Fruit fly (Drosophila melanogaster) whole organism, prepupa: ENCODE results near the gene Trs20.

Experiments used
- Blimp-1 ChIP-seq: fragments of 200-800 bp; sonication (Bioruptor generic); optimal IDR thresholded peaks from 3 replicates; lab custom pipeline; 2017; ENCODE audit warnings: missing biosample characterization, missing genetic modification characterization, mild to moderate bottlenecking, moderate library complexity, missing genetic modification reagents
- CG10631 ChIP-seq: fragments of 200-800 bp; sonication (Bioruptor generic); optimal IDR thresholded peaks from 2 replicates; lab custom pipeline; 2016; ENCODE audit warnings: missing biosample characterization, missing genetic modification characterization
- CG10669 ChIP-seq: fragments of 200-800 bp; sonication (Bioruptor generic); optimal IDR thresholded peaks from 3 replicates; lab custom pipeline; 2018; ENCODE audit warnings: missing biosample characterization, mild to moderate bottlenecking, missing genetic modification characterization, moderate library complexity
- CG11294 ChIP-seq: fragments of 200-800 bp; sonication (Bioruptor generic); IDR thresholded peaks from 2 replicates; pipeline ENCODE4 v1.3.6; 2022; ENCODE audit warnings: missing biosample characterization, missing genetic modification characterization
- CG15336 ChIP-seq: fragments of 200-800 bp; sonication (Bioruptor generic); IDR thresholded peaks from 2 replicates; pipeline ENCODE4 v1.3.6; 2022; ENCODE audit warnings: missing biosample characterization, missing genetic modification characterization
- CG16779 ChIP-seq: fragments of 200-800 bp; sonication (Bioruptor generic); optimal IDR thresholded peaks from 3 replicates; lab custom pipeline; 2017; ENCODE audit warnings: missing biosample characterization, mild to moderate bottlenecking, missing genetic modification characterization
- CG3032 ChIP-seq: fragments of 200-800 bp; optimal IDR thresholded peaks from 2 replicates; lab custom pipeline; 2019; ENCODE audit warnings: missing biosample characterization, mild to moderate bottlenecking, missing genetic modification characterization, moderate library complexity
- CG31627 ChIP-seq: fragments of 200-800 bp; sonication (Bioruptor generic); optimal IDR thresholded peaks from 3 replicates; lab custom pipeline; 2016; ENCODE audit warnings: missing biosample characterization, missing genetic modification characterization
- CG32006 ChIP-seq: fragments of 200-800 bp; sonication (Bioruptor generic); optimal IDR thresholded peaks from 3 replicates; lab custom pipeline; 2017; ENCODE audit warnings: missing biosample characterization, mild to moderate bottlenecking, missing genetic modification characterization
- CG34406 ChIP-seq: fragments of 200-800 bp; sonication (Bioruptor generic); optimal IDR thresholded peaks from 3 replicates; lab custom pipeline; 2016; ENCODE audit warnings: missing biosample characterization, missing genetic modification characterization
- CG6163 ChIP-seq: fragments of 200-800 bp; sonication (Bioruptor generic); IDR thresholded peaks from 3 replicates; pipeline ENCODE4 v1.3.6; 2022; ENCODE audit warnings: missing biosample characterization, missing genetic modification characterization
- CG6276 ChIP-seq: fragments of 200-800 bp; sonication (Bioruptor generic); optimal IDR thresholded peaks from 2 replicates; lab custom pipeline; 2017; ENCODE audit warnings: missing biosample characterization, mild to moderate bottlenecking, missing genetic modification characterization
- CG6792 ChIP-seq: fragments of 200-800 bp; sonication (Bioruptor generic); optimal IDR thresholded peaks from 3 replicates; lab custom pipeline; 2016; ENCODE audit warnings: missing biosample characterization, missing genetic modification characterization
- CG6808 ChIP-seq: fragments of 200-800 bp; sonication (Bioruptor generic); optimal IDR thresholded peaks from 3 replicates; lab custom pipeline; 2017; ENCODE audit warnings: missing biosample characterization, missing genetic modification characterization, mild to moderate bottlenecking, moderate library complexity, missing genetic modification reagents
- CG6854 ChIP-seq: fragments of 200-800 bp; sonication (Bioruptor generic); optimal IDR thresholded peaks from 2 replicates; lab custom pipeline; 2017; ENCODE audit warnings: missing biosample characterization, mild to moderate bottlenecking, missing genetic modification characterization
- CG7368 ChIP-seq: fragments of 200-800 bp; sonication (Bioruptor generic); optimal IDR thresholded peaks from 3 replicates; lab custom pipeline; 2016; ENCODE audit warnings: missing biosample characterization, missing genetic modification characterization
- CG8119 ChIP-seq: fragments of 200-800 bp; sonication (Bioruptor generic); IDR thresholded peaks from 3 replicates; pipeline ENCODE4 v1.3.6; 2022; ENCODE audit warnings: missing biosample characterization, missing genetic modification characterization
- CG8319 ChIP-seq: fragments of 200-800 bp; sonication (Bioruptor generic); optimal IDR thresholded peaks from 3 replicates; lab custom pipeline; 2016; ENCODE audit warnings: missing biosample characterization, missing genetic modification characterization
- CG8632 ChIP-seq: fragments of 200-800 bp; sonication (Bioruptor generic); optimal IDR thresholded peaks from 3 replicates; lab custom pipeline; 2016; ENCODE audit warnings: missing biosample characterization, missing genetic modification characterization
- CG9139 ChIP-seq: fragments of 200-800 bp; sonication (Bioruptor generic); optimal IDR thresholded peaks from 3 replicates; lab custom pipeline; 2017; ENCODE audit warnings: missing biosample characterization, mild to moderate bottlenecking, missing genetic modification characterization
- Eip75B ChIP-seq: fragments of 200-800 bp; sonication (Bioruptor generic); optimal IDR thresholded peaks from 3 replicates; lab custom pipeline; 2016; ENCODE audit warnings: missing biosample characterization, missing genetic modification characterization
- Eip78C ChIP-seq: fragments of 200-800 bp; sonication (Bioruptor generic); peaks from one replicate; lab custom pipeline; 2016; ENCODE audit warnings: missing biosample characterization, missing genetic modification characterization
- Eip93F ChIP-seq: fragments of 200-800 bp; sonication (Bioruptor generic); optimal IDR thresholded peaks from 2 replicates; lab custom pipeline; 2016; ENCODE audit warnings: missing biosample characterization, mild to moderate bottlenecking, missing genetic modification characterization
- Ets96B ChIP-seq: fragments of 200-800 bp; optimal IDR thresholded peaks from 2 replicates; lab custom pipeline; 2019; ENCODE audit warnings: missing biosample characterization, mild to moderate bottlenecking, missing genetic modification characterization, moderate library complexity
- Hr38 ChIP-seq: sonication (Bioruptor generic); optimal IDR thresholded peaks from 2 replicates; lab custom pipeline; 2016; ENCODE audit warnings: missing biosample characterization, missing genetic modification characterization
- Hr39 ChIP-seq: fragments of 200-800 bp; sonication (Bioruptor generic); optimal IDR thresholded peaks from 2 replicates; lab custom pipeline; 2016; ENCODE audit warnings: missing biosample characterization, missing genetic modification characterization
- Lpt ChIP-seq: fragments of 200-800 bp; sonication (Bioruptor generic); optimal IDR thresholded peaks from 3 replicates; lab custom pipeline; 2016; ENCODE audit warnings: missing biosample characterization, missing genetic modification characterization
- Met ChIP-seq: fragments of 200-800 bp; sonication (Bioruptor generic); optimal IDR thresholded peaks from 3 replicates; lab custom pipeline; 2016; ENCODE audit warnings: missing biosample characterization, missing genetic modification characterization
- OdsH ChIP-seq: fragments of 200-800 bp; sonication (Bioruptor generic); optimal IDR thresholded peaks from 3 replicates; lab custom pipeline; 2016; ENCODE audit warnings: missing biosample characterization, missing genetic modification characterization
- Smox ChIP-seq: fragments of 200-800 bp; sonication (Bioruptor generic); optimal IDR thresholded peaks from 3 replicates; lab custom pipeline; 2016; ENCODE audit warnings: missing biosample characterization, missing genetic modification characterization
- Sox102F ChIP-seq: fragments of 200-800 bp; sonication (Bioruptor generic); optimal IDR thresholded peaks from 2 replicates; lab custom pipeline; 2016; ENCODE audit warnings: missing biosample characterization, mild to moderate bottlenecking, missing genetic modification characterization
- Sox15 ChIP-seq: fragments of 200-800 bp; sonication (Bioruptor generic); optimal IDR thresholded peaks from 3 replicates; lab custom pipeline; 2016; ENCODE audit warnings: missing biosample characterization, missing genetic modification characterization
- achi ChIP-seq: fragments of 200-800 bp; sonication (Bioruptor generic); optimal IDR thresholded peaks from 3 replicates; lab custom pipeline; 2016; ENCODE audit warnings: missing biosample characterization, missing genetic modification characterization
- acj6 ChIP-seq: fragments of 200-800 bp; sonication (Bioruptor generic); optimal IDR thresholded peaks from 3 replicates; lab custom pipeline; 2016; ENCODE audit warnings: missing biosample characterization, missing genetic modification characterization
- dac ChIP-seq: fragments of 200-800 bp; sonication (Bioruptor generic); optimal IDR thresholded peaks from 2 replicates; lab custom pipeline; 2017; ENCODE audit warnings: missing biosample characterization, mild to moderate bottlenecking, missing genetic modification characterization
- dsx ChIP-seq: fragments of 200-800 bp; optimal IDR thresholded peaks from 3 replicates; lab custom pipeline; 2019; ENCODE audit warnings: missing biosample characterization, mild to moderate bottlenecking, missing genetic modification characterization, moderate library complexity; ENCODE audit not compliant: poor library complexity, severe bottlenecking
- fd59A ChIP-seq: fragments of 200-800 bp; sonication (Bioruptor generic); optimal IDR thresholded peaks from 2 replicates; lab custom pipeline; 2017; ENCODE audit warnings: missing biosample characterization, mild to moderate bottlenecking, missing genetic modification characterization, missing genetic modification reagents
- fkh ChIP-seq: fragments of 200-800 bp; sonication (Bioruptor generic); optimal IDR thresholded peaks from 3 replicates; lab custom pipeline; 2017; ENCODE audit warnings: missing biosample characterization, mild to moderate bottlenecking, missing genetic modification characterization, moderate library complexity
- lz ChIP-seq: fragments of 200-800 bp; sonication (Bioruptor generic); optimal IDR thresholded peaks from 3 replicates; lab custom pipeline; 2016; ENCODE audit warnings: missing biosample characterization, missing genetic modification characterization
- salr ChIP-seq, 2 experiments: fragments of 200-800 bp; sonication (Bioruptor generic); optimal IDR thresholded peaks; 3 replicates each; lab custom pipeline; 2016 to 2018; ENCODE audit warnings: missing biosample characterization in 2 of 2, missing genetic modification characterization in 2 of 2, mild to moderate bottlenecking in 1 of 2
- spab ChIP-seq: fragments of 200-800 bp; sonication (Bioruptor generic); optimal IDR thresholded peaks from 2 replicates; lab custom pipeline; 2017; ENCODE audit warnings: missing biosample characterization, mild to moderate bottlenecking, missing genetic modification characterization, missing genetic modification reagents
- ss ChIP-seq, 2 experiments: fragments of 200-800 bp; sonication (Bioruptor generic); optimal IDR thresholded peaks; 2 replicates in 1 of 2; 3 replicates in 1 of 2; lab custom pipeline; 2017 to 2018; ENCODE audit warnings: mild to moderate bottlenecking in 2 of 2, missing biosample characterization in 2 of 2, missing genetic modification characterization in 2 of 2, moderate library complexity in 1 of 2
- svp ChIP-seq: fragments of 200-800 bp; sonication (Bioruptor generic); peaks from one replicate; lab custom pipeline; 2016; ENCODE audit warnings: missing biosample characterization, missing genetic modification characterization
- topi ChIP-seq: fragments of 200-800 bp; sonication (Bioruptor generic); optimal IDR thresholded peaks from 3 replicates; lab custom pipeline; 2016; ENCODE audit warnings: missing biosample characterization, missing genetic modification characterization
- vri ChIP-seq: fragments of 200-800 bp; sonication (Bioruptor generic); optimal IDR thresholded peaks from 3 replicates; lab custom pipeline; 2016; ENCODE audit warnings: missing biosample characterization, mild to moderate bottlenecking, missing genetic modification characterization

Gene Trs20

DNA sequence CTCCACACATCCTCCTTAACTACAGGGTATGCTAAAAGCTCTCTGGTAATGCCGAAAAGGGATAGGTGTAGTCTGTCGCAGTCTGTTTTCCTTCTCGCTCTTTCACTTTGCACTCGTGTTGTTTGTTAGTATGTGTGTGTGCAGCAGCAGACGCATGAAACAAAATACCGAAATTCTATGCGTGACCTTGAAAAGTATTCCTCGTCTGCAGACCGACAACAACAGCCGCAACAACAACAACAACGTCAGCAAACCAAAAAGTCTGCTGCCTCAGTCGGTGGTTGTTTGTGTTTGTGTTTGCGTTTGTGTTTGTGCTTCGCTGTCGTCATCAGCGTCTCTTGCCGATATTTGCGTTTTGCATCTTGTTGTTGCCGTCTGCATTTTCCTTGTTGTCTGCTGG lies 47.0 kb upstream of the Trs20 start:
- TF ChIP-seq Hr38 (GFP tag; lab: Kevin White, UChicago): no peak
- TF ChIP-seq fd59A (GFP tag; lab: Kevin White, UChicago): no peak
- TF ChIP-seq svp (GFP tag; lab: Kevin White, UChicago): peak; percentile 76
- TF ChIP-seq ss (GFP tag; optimal IDR thresholded peaks at IDR 0.05; lab: Kevin White, UChicago): peak; percentile 26 to 50
- no peak for TF ChIP-seq Eip93F (GFP tag; lab: Kevin White, UChicago)
- TF ChIP-seq CG10631 (GFP tag; lab: Kevin White, UChicago): no peak
- TF ChIP-seq dsx (GFP tag; lab: Kevin White, UChicago): peak; percentile 62
- TF ChIP-seq Smox (GFP tag; lab: Kevin White, UChicago): no peak
- no peak for TF ChIP-seq CG11294 (GFP tag; lab: Robert Waterston, UW)
- no peak for TF ChIP-seq CG8119
- TF ChIP-seq CG9139: no peak
- peak; percentile 29 for TF ChIP-seq Hr39
- TF ChIP-seq CG6854 (GFP tag; lab: Kevin White, UChicago): peak; percentile 19
- TF ChIP-seq fkh (GFP tag; lab: Kevin White, UChicago): peak; percentile 55
- TF ChIP-seq CG6163 (GFP tag; lab: Robert Waterston, UW): peak; percentile 56
- TF ChIP-seq Sox15: no peak
- TF ChIP-seq achi (GFP tag; lab: Kevin White, UChicago): no peak

DNA sequence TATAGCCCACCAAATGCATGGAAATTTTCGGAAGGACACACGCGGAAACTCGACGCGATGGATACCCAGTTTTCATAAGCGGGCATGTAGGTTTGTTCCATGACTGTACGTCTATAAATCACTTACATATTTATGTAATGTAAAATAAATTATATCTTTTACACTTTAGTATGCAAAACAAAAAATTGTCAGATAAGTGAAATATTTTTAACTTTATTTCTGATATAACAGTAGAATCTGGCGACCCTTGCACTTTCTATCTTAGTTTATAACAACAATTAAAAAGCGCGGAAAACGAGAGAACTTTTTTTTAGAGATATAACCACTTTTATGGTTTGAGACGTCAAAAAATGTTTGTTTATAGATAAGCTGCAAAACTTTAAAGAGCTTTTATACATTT lies 46.3 kb upstream of the Trs20 start:
- TF ChIP-seq vri (GFP tag; lab: Kevin White, UChicago) (no peak), salr (GFP tag; optimal IDR thresholded peaks at IDR 0.05; lab: Kevin White, UChicago) (no peak), spab (GFP tag; lab: Kevin White, UChicago) (no peak), CG31627 (GFP tag; lab: Kevin White, UChicago) (no peak), Met (GFP tag; lab: Kevin White, UChicago) (no peak), CG8319 (GFP tag; lab: Kevin White, UChicago) (no peak), CG10631 (GFP tag; lab: Kevin White, UChicago) (no peak), Hr39 (no peak), CG6854 (GFP tag; lab: Kevin White, UChicago) (no peak), CG7368 (GFP tag; lab: Kevin White, UChicago) (no peak), CG6808 (no peak), achi (GFP tag; lab: Kevin White, UChicago) (no peak)

DNA sequence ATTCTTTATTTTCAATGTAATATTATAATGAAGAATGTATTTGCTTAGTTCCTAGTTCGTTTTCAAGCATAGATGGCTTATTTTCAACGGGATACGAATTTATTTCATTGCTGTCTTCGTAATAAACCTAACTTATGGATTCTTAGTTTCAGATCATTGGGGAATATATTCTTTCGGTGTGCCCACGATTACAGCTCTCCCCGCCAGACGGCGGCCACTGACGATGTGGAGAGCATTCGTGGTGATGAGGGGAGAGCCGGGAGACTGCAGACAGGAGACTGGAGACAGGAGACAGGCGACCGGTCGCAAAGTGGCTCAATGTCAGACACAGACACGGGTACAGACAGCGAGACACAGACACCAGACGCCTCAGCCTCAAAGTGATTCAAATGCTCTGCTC lies 45.9 kb upstream of the Trs20 start:
- TF ChIP-seq CG32006 (GFP tag; lab: Kevin White, UChicago): no peak
- TF ChIP-seq svp (GFP tag; lab: Kevin White, UChicago): peak; percentile 15
- TF ChIP-seq CG8632 (GFP tag; lab: Kevin White, UChicago): peak; percentile 12
- TF ChIP-seq CG15336 (GFP tag; lab: Robert Waterston, UW): no peak
- peak; percentile 30 for TF ChIP-seq CG3032 (tag; lab: Kevin White, UChicago)
- no peak for TF ChIP-seq Lpt
- TF ChIP-seq dac (GFP tag; lab: Kevin White, UChicago): no peak
- TF ChIP-seq OdsH (GFP tag; lab: Kevin White, UChicago): no peak
- TF ChIP-seq dsx (GFP tag; lab: Kevin White, UChicago): peak; percentile 10
- no peak for TF ChIP-seq Smox (GFP tag; lab: Kevin White, UChicago)
- TF ChIP-seq CG11294 (GFP tag; lab: Robert Waterston, UW): no peak
- TF ChIP-seq lz: no peak
- peak; percentile 3 for TF ChIP-seq CG7368 (GFP tag; lab: Kevin White, UChicago)
- no peak for TF ChIP-seq CG6792 (GFP tag; lab: Kevin White, UChicago)
- peak; percentile 0 for TF ChIP-seq CG34406
- TF ChIP-seq Blimp-1: peak; percentile 22
- peak; percentile 11 for TF ChIP-seq achi (GFP tag; lab: Kevin White, UChicago)
- TF ChIP-seq acj6 (GFP tag; lab: Kevin White, UChicago): no peak
- TF ChIP-seq CG10669 (GFP tag; lab: Kevin White, UChicago): peak; percentile 43
- no peak for TF ChIP-seq CG8319 (GFP tag; lab: Kevin White, UChicago)
- TF ChIP-seq CG10631 (GFP tag; lab: Kevin White, UChicago): peak; percentile 24
- TF ChIP-seq spab (GFP tag; lab: Kevin White, UChicago): peak; percentile 14
- TF ChIP-seq CG16779 (tag; lab: Kevin White, UChicago): no peak
- TF ChIP-seq Eip78C (GFP tag; lab: Kevin White, UChicago): peak; percentile 79
- TF ChIP-seq topi (GFP tag; lab: Kevin White, UChicago): peak; percentile 10
- peak; percentile 4 for TF ChIP-seq Eip75B (GFP tag; lab: Kevin White, UChicago)
- no peak for TF ChIP-seq CG6276
- peak; percentile 55 for TF ChIP-seq CG6808
- peak; percentile 6 for TF ChIP-seq Ets96B (tag; lab: Kevin White, UChicago)
- TF ChIP-seq Sox102F (GFP tag; lab: Kevin White, UChicago): peak; percentile 23
- TF ChIP-seq ss (GFP tag; optimal IDR thresholded peaks at IDR 0.05; lab: Kevin White, UChicago): peak in 1 of 2 experiments; percentile 22
- TF ChIP-seq CG6163 (GFP tag; lab: Robert Waterston, UW): peak; percentile 40; the same call in 1 of the 3 replicates
